Fruit fly (Drosophila melanogaster) whole organism, embryonic: ENCODE results near the gene Usp14.

Experiments used
- Bdp1 ChIP-seq: fragments of 200-800 bp; sonication (Bioruptor generic); optimal IDR thresholded peaks from 3 replicates; lab custom pipeline; 2016; ENCODE audit warnings: missing biosample characterization, missing genetic modification characterization
- CG10979 ChIP-seq: fragments of 200-800 bp; sonication (Bioruptor generic); optimal IDR thresholded peaks from 2 replicates; lab custom pipeline; 2018; ENCODE audit warnings: missing biosample characterization, mild to moderate bottlenecking, missing genetic modification characterization, moderate library complexity
- CG12299 ChIP-seq: fragments of 200-800 bp; sonication (Bioruptor generic); optimal IDR thresholded peaks from 2 replicates; lab custom pipeline; 2018; ENCODE audit warnings: missing biosample characterization, mild to moderate bottlenecking, missing genetic modification characterization
- CG12391 ChIP-seq: fragments of 200-800 bp; sonication (Bioruptor generic); optimal IDR thresholded peaks from 3 replicates; lab custom pipeline; 2018; ENCODE audit warnings: missing biosample characterization, mild to moderate bottlenecking, missing genetic modification characterization, moderate library complexity
- CG13123 ChIP-seq: fragments of 200-800 bp; sonication (Bioruptor generic); optimal IDR thresholded peaks from 2 replicates; lab custom pipeline; 2016; ENCODE audit warnings: missing biosample characterization, missing genetic modification characterization
- CG13424 ChIP-seq: fragments of 200-800 bp; sonication (Bioruptor generic); optimal IDR thresholded peaks from 2 replicates; lab custom pipeline; 2019; ENCODE audit warnings: missing biosample characterization, mild to moderate bottlenecking, missing genetic modification characterization, moderate library complexity
- CG13894 ChIP-seq: fragments of 200-800 bp; sonication (Bioruptor generic); optimal IDR thresholded peaks from 3 replicates; lab custom pipeline; 2018; ENCODE audit warnings: missing biosample characterization, mild to moderate bottlenecking, missing genetic modification characterization, moderate library complexity
- CG14050 ChIP-seq: fragments of 200-800 bp; sonication (Bioruptor generic); IDR thresholded peaks from 3 replicates; pipeline ENCODE4 v1.3.6; 2022; ENCODE audit warnings: missing biosample characterization, missing genetic modification characterization
- CG15269 ChIP-seq: fragments of 200-800 bp; sonication (Bioruptor generic); optimal IDR thresholded peaks from 2 replicates; lab custom pipeline; 2018; ENCODE audit warnings: missing biosample characterization, mild to moderate bottlenecking, missing genetic modification characterization, moderate library complexity
- CG15514 ChIP-seq: fragments of 200-800 bp; sonication (Bioruptor generic); optimal IDR thresholded peaks from 3 replicates; lab custom pipeline; 2017; ENCODE audit warnings: missing biosample characterization, missing genetic modification characterization, mild to moderate bottlenecking, moderate library complexity, missing genetic modification reagents
- CG15696 ChIP-seq: fragments of 200-800 bp; sonication (Bioruptor generic); optimal IDR thresholded peaks from 2 replicates; lab custom pipeline; 2019; ENCODE audit warnings: missing biosample characterization, mild to moderate bottlenecking, missing genetic modification characterization, moderate library complexity
- CG17361 ChIP-seq: fragments of 200-800 bp; sonication (Bioruptor generic); IDR thresholded peaks from 3 replicates; pipeline ENCODE4 v1.3.6; 2022; ENCODE audit warnings: missing biosample characterization, missing genetic modification characterization
- CG18262 ChIP-seq: fragments of 200-800 bp; optimal IDR thresholded peaks from 3 replicates; lab custom pipeline; 2019; ENCODE audit warnings: missing biosample characterization, mild to moderate bottlenecking, missing genetic modification characterization, moderate library complexity
- CG18619 ChIP-seq: fragments of 200-800 bp; sonication (Bioruptor generic); optimal IDR thresholded peaks from 3 replicates; lab custom pipeline; 2017; ENCODE audit warnings: missing biosample characterization, mild to moderate bottlenecking, missing genetic modification characterization
- CG2678 ChIP-seq: fragments of 200-800 bp; sonication (Bioruptor generic); optimal IDR thresholded peaks from 3 replicates; lab custom pipeline; 2019; ENCODE audit warnings: missing biosample characterization, mild to moderate bottlenecking, missing genetic modification characterization, moderate library complexity
- CG31365 ChIP-seq: fragments of 200-800 bp; sonication (Bioruptor generic); optimal IDR thresholded peaks from 2 replicates; lab custom pipeline; 2018; ENCODE audit warnings: missing biosample characterization, mild to moderate bottlenecking, missing genetic modification characterization
- CG42726 ChIP-seq: fragments of 200-800 bp; sonication (Bioruptor generic); IDR thresholded peaks from 2 replicates; pipeline ENCODE4 v1.3.6; 2022; ENCODE audit warnings: missing biosample characterization, missing genetic modification characterization; ENCODE audit not compliant: partially characterized antibody
- CG4424 ChIP-seq: fragments of 200-800 bp; sonication (Bioruptor generic); optimal IDR thresholded peaks from 3 replicates; lab custom pipeline; 2016; ENCODE audit warnings: missing biosample characterization, missing genetic modification characterization
- CG4730 ChIP-seq: fragments of 200-800 bp; sonication (Bioruptor generic); IDR thresholded peaks from 2 replicates; pipeline ENCODE4 v1.3.6; 2022; ENCODE audit warnings: missing biosample characterization, missing genetic modification characterization
- CG7271 ChIP-seq: fragments of 200-800 bp; sonication (Bioruptor generic); optimal IDR thresholded peaks from 2 replicates; lab custom pipeline; 2018; ENCODE audit warnings: missing biosample characterization, mild to moderate bottlenecking, missing genetic modification characterization, moderate library complexity
- CG7987 ChIP-seq: fragments of 200-800 bp; sonication (Bioruptor generic); optimal IDR thresholded peaks from 2 replicates; lab custom pipeline; 2018; ENCODE audit warnings: missing biosample characterization, mild to moderate bottlenecking, missing genetic modification characterization, moderate library complexity
- CG8089 ChIP-seq: fragments of 200-800 bp; sonication (Bioruptor generic); optimal IDR thresholded peaks from 3 replicates; lab custom pipeline; 2016; ENCODE audit warnings: missing biosample characterization, missing genetic modification characterization
- CG8281 ChIP-seq: fragments of 200-800 bp; sonication (Bioruptor generic); optimal IDR thresholded peaks from 2 replicates; lab custom pipeline; 2018; ENCODE audit warnings: missing biosample characterization, mild to moderate bottlenecking, missing genetic modification characterization, moderate library complexity
- CHES-1-like ChIP-seq: fragments of 200-800 bp; sonication (Bioruptor generic); optimal IDR thresholded peaks from 2 replicates; lab custom pipeline; 2016; ENCODE audit warnings: missing biosample characterization, missing genetic modification characterization
- CoRest ChIP-seq: fragments of 200-800 bp; sonication (Bioruptor generic); optimal IDR thresholded peaks from 3 replicates; lab custom pipeline; 2018; ENCODE audit warnings: missing biosample characterization, mild to moderate bottlenecking, missing genetic modification characterization, moderate library complexity
- Doc3 ChIP-seq: fragments of 200-800 bp; sonication (Bioruptor generic); IDR thresholded peaks from 3 replicates; pipeline ENCODE4 v1.3.6; 2022; ENCODE audit warnings: missing biosample characterization, missing genetic modification characterization; ENCODE audit not compliant: partially characterized antibody
- ERR ChIP-seq: fragments of 200-800 bp; sonication (Bioruptor generic); optimal IDR thresholded peaks from 2 replicates; lab custom pipeline; 2016; ENCODE audit warnings: missing biosample characterization, missing genetic modification characterization
- Elba2 ChIP-seq: fragments of 200-800 bp; sonication (Bioruptor generic); optimal IDR thresholded peaks from 3 replicates; lab custom pipeline; 2016; ENCODE audit warnings: missing biosample characterization, missing genetic modification characterization
- Fer2 ChIP-seq: fragments of 200-800 bp; sonication (Bioruptor generic); optimal IDR thresholded peaks from 2 replicates; lab custom pipeline; 2018; ENCODE audit warnings: missing biosample characterization, mild to moderate bottlenecking, missing genetic modification characterization, moderate library complexity
- Meics ChIP-seq: fragments of 200-800 bp; sonication (Bioruptor generic); optimal IDR thresholded peaks from 2 replicates; lab custom pipeline; 2017; ENCODE audit warnings: missing biosample characterization, mild to moderate bottlenecking, missing genetic modification characterization
- NC2β ChIP-seq: fragments of 200-800 bp; sonication (Bioruptor generic); optimal IDR thresholded peaks from 2 replicates; lab custom pipeline; 2016; ENCODE audit warnings: missing biosample characterization, missing genetic modification characterization
- NK7.1 ChIP-seq: fragments of 200-800 bp; sonication (Bioruptor generic); optimal IDR thresholded peaks from 3 replicates; lab custom pipeline; 2016; ENCODE audit warnings: missing biosample characterization, missing genetic modification characterization
- Oli ChIP-seq: fragments of 200-800 bp; sonication (Bioruptor generic); optimal IDR thresholded peaks from 2 replicates; lab custom pipeline; 2018; ENCODE audit warnings: missing biosample characterization, mild to moderate bottlenecking, missing genetic modification characterization, moderate library complexity
- Opbp ChIP-seq: fragments of 200-800 bp; sonication (Bioruptor generic); IDR thresholded peaks from 3 replicates; pipeline ENCODE4 v1.3.6; 2022; ENCODE audit warnings: missing biosample characterization, missing genetic modification characterization; ENCODE audit not compliant: partially characterized antibody
- Pdp1 ChIP-seq, 2 experiments: fragments of 200-800 bp; sonication (Bioruptor generic); optimal IDR thresholded peaks; 3 replicates each; lab custom pipeline; 2016; ENCODE audit warnings: missing biosample characterization in 2 of 2, missing genetic modification characterization in 2 of 2, mild to moderate bottlenecking in 1 of 2, moderate library complexity in 1 of 2
- Stat92E ChIP-seq, 3 experiments: fragments of >200 bp in 2 of 3; fragments of 200-800 bp in 1 of 3; sonication (Bioruptor generic) in 1 of 3; optimal IDR thresholded peaks; 2 replicates each; lab custom pipeline; 2017 to 2019; ENCODE audit warnings: missing biosample characterization in 3 of 3, missing genetic modification characterization in 3 of 3, mild to moderate bottlenecking in 1 of 3, moderate library complexity in 1 of 3
- bbx ChIP-seq: fragments of 200-800 bp; sonication (Bioruptor generic); IDR thresholded peaks from 2 replicates; pipeline ENCODE4 v1.3.6; 2022; ENCODE audit warnings: missing biosample characterization, missing genetic modification characterization; ENCODE audit not compliant: partially characterized antibody
- cato ChIP-seq: fragments of 200-800 bp; sonication (Bioruptor generic); optimal IDR thresholded peaks from 2 replicates; lab custom pipeline; 2016; ENCODE audit warnings: missing biosample characterization, missing genetic modification characterization, borderline replicate concordance
- caup ChIP-seq: fragments of 200-800 bp; sonication (Bioruptor generic); optimal IDR thresholded peaks from 3 replicates; lab custom pipeline; 2017; ENCODE audit warnings: missing biosample characterization, mild to moderate bottlenecking, missing genetic modification characterization, moderate library complexity; ENCODE audit not compliant: severe bottlenecking
- crc ChIP-seq: fragments of 200-800 bp; sonication (Bioruptor generic); optimal IDR thresholded peaks from 2 replicates; lab custom pipeline; 2016; ENCODE audit warnings: missing biosample characterization, missing genetic modification characterization
- klu ChIP-seq: fragments of 200-800 bp; sonication (Bioruptor generic); IDR thresholded peaks from 2 replicates; pipeline ENCODE4 v1.3.6; 2022; ENCODE audit warnings: missing biosample characterization, missing genetic modification characterization
- lab ChIP-seq: fragments of 200-800 bp; sonication (Bioruptor generic); optimal IDR thresholded peaks from 3 replicates; lab custom pipeline; 2017; ENCODE audit warnings: missing biosample characterization, missing genetic modification characterization, mild to moderate bottlenecking, moderate library complexity, missing genetic modification reagents
- sna ChIP-seq: fragments of 200-800 bp; sonication (Bioruptor generic); IDR thresholded peaks from 2 replicates; pipeline ENCODE4 v1.3.6; 2022; ENCODE audit warnings: missing biosample characterization, missing genetic modification characterization; ENCODE audit not compliant: partially characterized antibody
- so ChIP-seq: fragments of 200-800 bp; sonication (Bioruptor generic); IDR thresholded peaks from 3 replicates; pipeline ENCODE4 v1.3.6; 2022; ENCODE audit warnings: missing biosample characterization, missing genetic modification characterization
- tin ChIP-seq: fragments of 200-800 bp; sonication (Bioruptor generic); optimal IDR thresholded peaks from 3 replicates; lab custom pipeline; 2016; ENCODE audit warnings: missing biosample characterization, missing genetic modification characterization
- tna ChIP-seq: fragments of 200-800 bp; sonication (Bioruptor generic); IDR thresholded peaks from 2 replicates; pipeline ENCODE4 v1.3.6; 2022; ENCODE audit warnings: missing biosample characterization, missing genetic modification characterization; ENCODE audit not compliant: partially characterized antibody
- trh ChIP-seq: fragments of 200-800 bp; sonication (Bioruptor generic); optimal IDR thresholded peaks from 2 replicates; lab custom pipeline; 2016; ENCODE audit warnings: missing biosample characterization, missing genetic modification characterization
- tup ChIP-seq: fragments of 200-800 bp; sonication (Bioruptor generic); optimal IDR thresholded peaks from 2 replicates; lab custom pipeline; 2016; ENCODE audit warnings: missing biosample characterization, mild to moderate bottlenecking, missing genetic modification characterization, moderate library complexity
- tx ChIP-seq: fragments of 200-800 bp; sonication (Bioruptor generic); optimal IDR thresholded peaks from 2 replicates; lab custom pipeline; 2016; ENCODE audit warnings: missing biosample characterization, missing genetic modification characterization
- yki ChIP-seq: fragments of >200 bp; optimal IDR thresholded peaks from 3 replicates; lab custom pipeline; 2018

Gene Usp14

dm6 chr2L:10299810-10300147 lies 14.4 kb downstream of the Usp14 start, which contains the start of gene CYLD (continued):
- TF ChIP-seq CG18619 (GFP tag; lab: Kevin White, UChicago) (peak; percentile 35), ERR (no peak), CG15269 (tag; lab: Kevin White, UChicago) (peak; percentile 81), CG13894 (tag; lab: Kevin White, UChicago) (peak; percentile 58), CG8089 (no peak), CG15514 (GFP tag; lab: Kevin White, UChicago) (peak; percentile 66), lab (GFP tag; lab: Kevin White, UChicago) (no peak), CG15696 (peak; percentile 49), CG12299 (peak; percentile 75), Doc3 (no peak), CG4730 (no peak), CG7987 (GFP tag; lab: Kevin White, UChicago) (no peak), Fer2 (tag; lab: Kevin White, UChicago) (peak; percentile 19), Stat92E (GFP tag; optimal IDR thresholded peaks at IDR 0.05; lab: Kevin White, UChicago) (no peak), yki (lab: Kevin White, UChicago) (no peak), Meics (GFP tag; lab: Kevin White, UChicago) (peak; percentile 76), tx (GFP tag; lab: Kevin White, UChicago) (peak; percentile 25), Opbp (GFP tag; lab: Robert Waterston, UW) (no peak), tin (GFP tag; lab: Kevin White, UChicago) (peak; percentile 54), Elba2 (no peak), CG7271 (tag; lab: Kevin White, UChicago) (peak; percentile 44), tna (GFP tag; lab: Robert Waterston, UW) (no peak), crc (GFP tag; lab: Kevin White, UChicago) (no peak), CG10979 (tag; lab: Kevin White, UChicago) (peak; percentile 72), CoRest (tag; lab: Kevin White, UChicago) (peak; percentile 74), sna (GFP tag; lab: Robert Waterston, UW) (no peak), CG12391 (tag; lab: Kevin White, UChicago) (peak; percentile 87), Oli (tag; lab: Kevin White, UChicago) (peak; percentile 59), NK7.1 (GFP tag; lab: Kevin White, UChicago) (no peak), CG4424 (GFP tag; lab: Kevin White, UChicago) (peak; percentile 71), Pdp1 (GFP tag; optimal IDR thresholded peaks at IDR 0.05; lab: Kevin White, UChicago) (peak in 1 of 2 experiments; percentile 26), CG31365 (tag; lab: Kevin White, UChicago) (no peak), CG8281 (peak; percentile 14), CG13424 (peak; percentile 79), Bdp1 (no peak), klu (GFP tag; lab: Robert Waterston, UW) (no peak), caup (no peak), CG42726 (GFP tag; lab: Robert Waterston, UW) (no peak), cato (GFP tag; lab: Kevin White, UChicago) (peak; percentile 19), CG18262 (tag; lab: Kevin White, UChicago) (peak; percentile 83), tup (no peak), CG2678 (tag; lab: Kevin White, UChicago) (peak; percentile 83), NC2β (no peak), CG14050 (GFP tag; lab: Robert Waterston, UW) (peak; percentile 47; the same call in 1 of the 3 replicates), trh (no peak), CG17361 (GFP tag; lab: Robert Waterston, UW) (peak; percentile 75; the same call in 2 of the 3 replicates), so (GFP tag; lab: Robert Waterston, UW) (no peak), bbx (GFP tag; lab: Robert Waterston, UW) (no peak), CG13123 (GFP tag; lab: Kevin White, UChicago) (peak; percentile 67), CHES-1-like (GFP tag; lab: Kevin White, UChicago) (peak; percentile 27)
